Worm (Caenorhabditis elegans) whole organism, early embryonic: ENCODE measurements around the gene grd-2.

ENCODE experiments used
- B0310.2 ChIP-seq: sonication (generic microtip); optimal IDR thresholded peaks from 2 replicates; lab custom pipeline; 2016; ENCODE audit warnings: mild to moderate bottlenecking, missing genetic modification characterization, missing compliant biosample characterization
- ama-1 ChIP-seq: fragments of 150-350 bp; optimal IDR thresholded peaks from 2 replicates; lab custom pipeline; 2014
- flt-1 ChIP-seq: fragments of 200-800 bp; sonication (Bioruptor generic); IDR thresholded peaks from 2 replicates; pipeline ENCODE4 v1.3.6; 2022; ENCODE audit warnings: missing genetic modification characterization, missing compliant biosample characterization
- pes-1 ChIP-seq: fragments of 200-800 bp; sonication (Bioruptor generic); IDR thresholded peaks from 2 replicates; pipeline ENCODE4 v1.3.6; 2022; ENCODE audit warnings: missing genetic modification reagents, missing genetic modification characterization, missing compliant biosample characterization
- tbx-11 ChIP-seq: fragments of 200-800 bp; sonication (Bioruptor generic); IDR thresholded peaks from 2 replicates; pipeline ENCODE4 v1.3.6; 2022; ENCODE audit warnings: missing genetic modification characterization, missing compliant biosample characterization

DNA sequence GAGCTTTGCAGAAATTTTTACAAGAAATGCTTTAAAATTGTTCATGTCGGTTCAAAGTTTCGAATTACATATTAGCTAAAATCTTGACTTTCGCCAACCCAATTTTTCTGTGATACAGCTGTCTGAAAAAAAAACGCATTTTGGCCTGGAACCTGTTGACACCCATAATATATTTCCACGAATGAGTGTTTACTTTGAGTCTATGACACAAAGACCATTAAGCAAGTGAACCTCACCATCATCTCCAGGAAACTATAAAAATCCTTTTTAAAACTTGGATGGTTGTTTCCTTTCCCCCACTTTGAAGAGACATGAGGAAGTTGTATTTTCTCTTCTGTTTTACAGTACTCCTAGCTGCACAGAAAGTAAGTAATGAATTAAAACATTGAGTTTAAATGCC, 35.3 kb upstream of the grd-2 start, which contains the start of gene clec-263:
- TF ChIP-seq flt-1 (GFP tag; lab: Robert Waterston, UW) (no peak), ama-1 (lab: Kevin White, UChicago) (no peak), pes-1 (GFP tag; lab: Robert Waterston, UW) (no peak), tbx-11 (GFP tag; lab: Robert Waterston, UW) (no peak), B0310.2 (tag; lab: Kevin White, UChicago) (no peak)
